Worm (Caenorhabditis elegans): ENCODE results near the gene Y64G10A.7.

DNA sequence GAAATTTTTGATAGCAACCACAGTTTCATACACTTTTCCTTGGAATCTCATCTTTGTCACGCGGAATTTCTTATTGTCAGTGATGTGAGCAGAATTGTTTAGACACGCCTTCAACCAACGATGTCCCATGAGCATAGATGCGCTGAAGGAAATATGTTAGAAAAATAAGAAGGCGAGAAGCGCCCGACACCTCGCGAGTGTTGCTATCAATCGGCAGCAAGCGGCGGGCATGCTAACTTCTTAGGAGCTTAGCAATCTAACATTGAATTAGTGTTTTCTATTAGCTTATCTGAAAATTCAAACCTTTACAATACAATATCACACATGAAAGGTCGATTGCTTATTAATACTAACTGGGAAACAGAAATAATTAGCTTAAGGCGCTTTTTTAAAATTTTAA, 44.1 kb downstream of the Y64G10A.7 start:
- TF ChIP-seq him-1 (tag; optimal IDR thresholded peaks at IDR 0.05), result no peak
- TF ChIP-seq W03F9.2 (tag; optimal IDR thresholded peaks at IDR 0.05), result no peak
- TF ChIP-seq dao-5 (tag; optimal IDR thresholded peaks at IDR 0.05), result no peak

Measured in whole organism, L4/young adult.